Worm (Caenorhabditis elegans): ENCODE results near the gene cdh-10.

DNA sequence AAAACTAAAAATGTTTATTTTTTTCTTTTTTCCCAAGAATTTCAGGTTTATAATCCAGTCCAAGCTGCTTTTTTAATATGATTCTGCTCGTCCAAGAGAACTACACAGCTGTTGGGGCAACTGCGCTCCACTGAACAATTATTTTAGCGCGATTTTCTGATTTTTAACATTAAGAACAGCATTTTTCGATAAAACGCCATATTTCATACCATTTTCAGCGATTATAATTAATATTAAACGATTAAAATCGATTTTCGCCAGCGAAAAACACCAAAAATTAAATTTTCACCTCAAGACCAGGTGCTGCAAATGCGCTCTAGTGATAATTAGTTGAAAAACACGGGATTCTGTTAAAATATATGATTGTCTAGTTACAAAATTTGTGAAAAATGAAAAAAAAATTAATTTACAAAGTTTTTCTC, 72.9 kb downstream of the cdh-10 start:
- TF ChIP-seq nhr-6 (tag; optimal IDR thresholded peaks at IDR 0.05) (no peak), tra-1 (GFP tag; IDR thresholded peaks at IDR 0.05) (no peak), spr-1 (tag; optimal IDR thresholded peaks at IDR 0.05) (peak; percentile 34), pha-4 (GFP tag; IDR thresholded peaks at IDR 0.05) (peak; percentile 65; the same call in 1 of the 2 replicates), pha-4 (tag; optimal IDR thresholded peaks at IDR 0.05) (no peak), dpl-1 (GFP tag; optimal IDR thresholded peaks at IDR 0.05) (peak; percentile 36)

Measured in whole organism, L4 larva.